Fruit fly (Drosophila melanogaster) S2 (cell line): ENCODE results near the gene Cyp4e3.

Experiments used
- CG8478 ChIP-seq: fragments of >200 bp; optimal IDR thresholded peaks from 2 replicates; lab custom pipeline; 2018
- CTCF ChIP-seq, 2 experiments: fragments of >200 bp; optimal IDR thresholded peaks; 2 replicates each; lab custom pipeline; 2018

dm6 chr2L:9783130-9783529 lies 33.3 kb upstream of the Cyp4e3 start:
- TF ChIP-seq CG8478 (lab: Kevin White, UChicago) (no peak), CTCF (optimal IDR thresholded peaks at IDR 0.05; lab: Kevin White, UChicago) (no peak)
